Worm (Caenorhabditis elegans) whole organism, L1 larva: Measurements from ENCODE around the gene C33D9.10.
"Not testable (repeated sequence)": the region's sequence is repeated elsewhere in the genome, so short reads cannot be mapped to it uniquely, and the experiment has no call there.

Experiments
- C04F5.9 ChIP-seq: sonication (generic microtip); optimal IDR thresholded peaks from 2 replicates; lab custom pipeline; 2016; ENCODE audit warnings: missing genetic modification characterization, missing compliant biosample characterization
- C16A3.4 ChIP-seq: fragments of 150-350 bp; optimal IDR thresholded peaks from 2 replicates; lab custom pipeline; 2014; ENCODE audit warnings: missing biosample characterization, missing genetic modification characterization
- C34B4.2 ChIP-seq: sonication (generic microtip); optimal IDR thresholded peaks from 2 replicates; lab custom pipeline; 2017; ENCODE audit warnings: mild to moderate bottlenecking, missing genetic modification characterization, missing compliant biosample characterization
- aha-1 ChIP-seq: fragments of 150-350 bp; optimal IDR thresholded peaks from 2 replicates; lab custom pipeline; 2014; ENCODE audit warnings: missing biosample characterization, missing genetic modification characterization
- aly-2 ChIP-seq: fragments of 150-350 bp; optimal IDR thresholded peaks from 2 replicates; lab custom pipeline; 2014; ENCODE audit warnings: missing biosample characterization, missing genetic modification characterization
- ama-1 ChIP-seq: fragments of 150-350 bp; optimal IDR thresholded peaks from 2 replicates; lab custom pipeline; 2014
- ceh-63 ChIP-seq: fragments of 200-800 bp; sonication (Bioruptor generic); optimal IDR thresholded peaks from 2 replicates; lab custom pipeline; 2018; ENCODE audit warnings: mild to moderate bottlenecking, missing genetic modification characterization, missing compliant biosample characterization
- ceh-82 ChIP-seq, 3 experiments: fragments of 150-350 bp in 1 of 3; sonication (generic microtip) in 2 of 3; optimal IDR thresholded peaks; 2 replicates each; lab custom pipeline; 2014 to 2017; ENCODE audit warnings: missing biosample characterization in 3 of 3, missing genetic modification characterization in 3 of 3
- ceh-88 ChIP-seq: fragments of 200-800 bp; sonication (Bioruptor generic); IDR thresholded peaks from 2 replicates; pipeline ENCODE4 v1.3.6; 2022; ENCODE audit warnings: missing genetic modification characterization, missing compliant biosample characterization
- ces-1 ChIP-seq: fragments of 150-350 bp; optimal IDR thresholded peaks from 2 replicates; lab custom pipeline; 2014; ENCODE audit warnings: missing biosample characterization, missing genetic modification reagents, missing genetic modification characterization
- dpl-1 ChIP-seq, 3 experiments: fragments of 150-350 bp in 2 of 3; sonication (generic microtip) in 1 of 3; optimal IDR thresholded peaks; 2 replicates each; lab custom pipeline; 2014 to 2017; ENCODE audit warnings: missing biosample characterization in 3 of 3, missing genetic modification characterization in 3 of 3, missing genetic modification reagents in 3 of 3
- dsc-1 ChIP-seq: sonication (generic microtip); optimal IDR thresholded peaks from 2 replicates; lab custom pipeline; 2016; ENCODE audit warnings: mild to moderate bottlenecking, missing genetic modification characterization, missing compliant biosample characterization
- efl-1 ChIP-seq, 4 experiments: fragments of 150-350 bp; optimal IDR thresholded peaks in 3 of 4; peaks in 1 of 4; 1 replicate in 1 of 4; 2 replicates in 3 of 4; lab custom pipeline; 2014; ENCODE audit warnings: missing biosample characterization in 2 of 4, missing genetic modification characterization in 2 of 4, missing genetic modification reagents in 2 of 4
- efl-3 ChIP-seq: fragments of 200-800 bp; sonication (Bioruptor generic); optimal IDR thresholded peaks from 2 replicates; lab custom pipeline; 2018; ENCODE audit warnings: mild to moderate bottlenecking, missing genetic modification characterization, missing compliant biosample characterization
- egl-13 ChIP-seq: sonication (generic microtip); optimal IDR thresholded peaks from 2 replicates; lab custom pipeline; 2016; ENCODE audit warnings: missing genotype, missing genetic modification reagents, missing genetic modification characterization, missing compliant biosample characterization
- egl-27 ChIP-seq, 2 experiments: fragments of 150-350 bp in 1 of 2; sonication (generic microtip); optimal IDR thresholded peaks; 3 replicates each; lab custom pipeline; 2017 to 2018; ENCODE audit warnings: missing biosample characterization in 2 of 2, missing genetic modification characterization in 2 of 2, missing genetic modification reagents in 2 of 2
- elt-2 ChIP-seq: sonication (generic microtip); optimal IDR thresholded peaks from 2 replicates; lab custom pipeline; 2016; ENCODE audit warnings: missing genetic modification characterization, mild to moderate bottlenecking, inconsistent platforms, missing compliant biosample characterization, missing genetic modification reagents
- elt-3 ChIP-seq, 6 experiments: fragments of 150-350 bp in 1 of 6; sonication (generic microtip); optimal IDR thresholded peaks; 2 replicates each; lab custom pipeline; 2017 to 2018; ENCODE audit warnings: missing biosample characterization in 6 of 6, missing genetic modification characterization in 6 of 6, inconsistent platforms in 1 of 6
- ets-5 ChIP-seq: fragments of 200-800 bp; sonication (Bioruptor generic); IDR thresholded peaks from 2 replicates; pipeline ENCODE4 v1.3.6; 2022; ENCODE audit warnings: missing genetic modification characterization, missing compliant biosample characterization
- fkh-10 ChIP-seq: sonication (generic microtip); optimal IDR thresholded peaks from 2 replicates; lab custom pipeline; 2017; ENCODE audit warnings: missing biosample characterization, missing genetic modification reagents, missing genetic modification characterization
- fkh-8 ChIP-seq: sonication (generic microtip); optimal IDR thresholded peaks from 2 replicates; lab custom pipeline; 2016; ENCODE audit warnings: mild to moderate bottlenecking, missing genetic modification characterization, missing compliant biosample characterization
- grh-1 ChIP-seq: fragments of 200-800 bp; sonication (Bioruptor generic); IDR thresholded peaks from 2 replicates; pipeline ENCODE4 v1.3.6; 2022; ENCODE audit warnings: missing genetic modification reagents, missing genetic modification characterization, missing compliant biosample characterization
- hlh-17 ChIP-seq: fragments of 200-800 bp; sonication (Bioruptor generic); optimal IDR thresholded peaks from 2 replicates; lab custom pipeline; 2018; ENCODE audit warnings: missing genetic modification characterization, mild to moderate bottlenecking, missing compliant biosample characterization, moderate library complexity, borderline replicate concordance
- irx-1 ChIP-seq: sonication (generic microtip); optimal IDR thresholded peaks from 2 replicates; lab custom pipeline; 2016; ENCODE audit warnings: missing genetic modification characterization, missing compliant biosample characterization
- lin-13 ChIP-seq: fragments of 150-350 bp; optimal IDR thresholded peaks from 2 replicates; lab custom pipeline; 2014; ENCODE audit warnings: missing biosample characterization, missing genetic modification reagents, missing genetic modification characterization
- lin-14 ChIP-seq: fragments of 200-800 bp; sonication (Bioruptor generic); optimal IDR thresholded peaks from 2 replicates; lab custom pipeline; 2018; ENCODE audit warnings: mild to moderate bottlenecking, missing genetic modification characterization, moderate library complexity, missing compliant biosample characterization
- lin-15B ChIP-seq: fragments of 150-350 bp; sonication (generic microtip); optimal IDR thresholded peaks from 3 replicates; lab custom pipeline; 2014; ENCODE audit warnings: missing biosample characterization, missing genetic modification characterization
- mab-9 ChIP-seq: fragments of 200-800 bp; sonication (Bioruptor generic); IDR thresholded peaks from 2 replicates; pipeline ENCODE4 v1.3.6; 2022; ENCODE audit warnings: missing genetic modification reagents, missing genetic modification characterization, missing compliant biosample characterization
- mdl-1 ChIP-seq, 2 experiments: fragments of 150-350 bp; optimal IDR thresholded peaks; 2 replicates each; lab custom pipeline; 2014 to 2017; ENCODE audit warnings: missing biosample characterization in 2 of 2, missing genetic modification characterization in 2 of 2, inconsistent platforms in 1 of 2
- mep-1 ChIP-seq: fragments of 150-350 bp; optimal IDR thresholded peaks from 2 replicates; lab custom pipeline; 2014; ENCODE audit warnings: missing biosample characterization, missing genetic modification characterization
- nhr-11 ChIP-seq: fragments of 150-350 bp; optimal IDR thresholded peaks from 2 replicates; lab custom pipeline; 2014; ENCODE audit warnings: missing biosample characterization, missing genetic modification characterization
- nhr-12 ChIP-seq: sonication (generic microtip); optimal IDR thresholded peaks from 2 replicates; lab custom pipeline; 2017; ENCODE audit warnings: missing biosample characterization, missing genetic modification characterization
- nhr-19 ChIP-seq: fragments of 200-800 bp; sonication (Bioruptor generic); conservative IDR thresholded peaks from 2 replicates; pipeline ENCODE4 v1.3.6; 2022; ENCODE audit warnings: missing genetic modification characterization, missing compliant biosample characterization
- nhr-20 ChIP-seq: sonication (generic microtip); optimal IDR thresholded peaks from 2 replicates; lab custom pipeline; 2016; ENCODE audit warnings: mild to moderate bottlenecking, missing genetic modification characterization, missing compliant biosample characterization
- nhr-237 ChIP-seq: fragments of 150-350 bp; optimal IDR thresholded peaks from 2 replicates; lab custom pipeline; 2014; ENCODE audit warnings: missing biosample characterization, missing genetic modification characterization
- nhr-47 ChIP-seq: sonication (generic microtip); optimal IDR thresholded peaks from 2 replicates; lab custom pipeline; 2016; ENCODE audit warnings: mild to moderate bottlenecking, missing genetic modification characterization, moderate library complexity, missing compliant biosample characterization
- nhr-71 ChIP-seq: sonication (generic microtip); optimal IDR thresholded peaks from 2 replicates; lab custom pipeline; 2016; ENCODE audit warnings: mild to moderate bottlenecking, missing genetic modification characterization, moderate library complexity, missing compliant biosample characterization
- nhr-77 ChIP-seq: fragments of 150-350 bp; optimal IDR thresholded peaks from 2 replicates; lab custom pipeline; 2014; ENCODE audit warnings: missing biosample characterization, missing genetic modification characterization
- nhr-85 ChIP-seq: sonication (generic microtip); peaks from one replicate; lab custom pipeline; 2016; ENCODE audit warnings: missing genetic modification characterization, inconsistent platforms, missing compliant biosample characterization
- nhr-90 ChIP-seq: sonication (generic microtip); optimal IDR thresholded peaks from 2 replicates; lab custom pipeline; 2016; ENCODE audit warnings: mild to moderate bottlenecking, missing genetic modification characterization, missing compliant biosample characterization; ENCODE audit not compliant: poor library complexity
- pqm-1 ChIP-seq: sonication (generic microtip); optimal IDR thresholded peaks from 3 replicates; lab custom pipeline; 2017; ENCODE audit warnings: missing biosample characterization, missing genetic modification characterization
- skn-1 ChIP-seq: fragments of 150-350 bp; optimal IDR thresholded peaks from 2 replicates; lab custom pipeline; 2014; ENCODE audit warnings: missing biosample characterization, missing genetic modification characterization
- snpc-4 ChIP-seq: fragments of 150-350 bp; optimal IDR thresholded peaks from 2 replicates; lab custom pipeline; 2014; ENCODE audit warnings: missing biosample characterization, missing genetic modification characterization
- snu-23 ChIP-seq: sonication (generic microtip); optimal IDR thresholded peaks from 2 replicates; lab custom pipeline; 2016; ENCODE audit warnings: missing genetic modification characterization, missing compliant biosample characterization
- sptf-1 ChIP-seq: fragments of 150-350 bp; optimal IDR thresholded peaks from 2 replicates; lab custom pipeline; 2014; ENCODE audit warnings: missing biosample characterization, missing genetic modification characterization
- sup-37 ChIP-seq: fragments of 200-800 bp; sonication (Bioruptor generic); optimal IDR thresholded peaks from 2 replicates; lab custom pipeline; 2018; ENCODE audit warnings: mild to moderate bottlenecking, missing genetic modification characterization, missing compliant biosample characterization
- unc-30 ChIP-seq: sonication (generic microtip); optimal IDR thresholded peaks from 2 replicates; lab custom pipeline; 2017; ENCODE audit warnings: missing biosample characterization, missing genetic modification characterization
- xbp-1 ChIP-seq: sonication (generic microtip); optimal IDR thresholded peaks from 2 replicates; lab custom pipeline; 2016; ENCODE audit warnings: missing genetic modification characterization, missing compliant biosample characterization
- zag-1 ChIP-seq: fragments of 150-350 bp; optimal IDR thresholded peaks from 2 replicates; lab custom pipeline; 2014; ENCODE audit warnings: missing biosample characterization, missing genetic modification characterization
- zip-4 ChIP-seq: fragments of 200-800 bp; sonication (Bioruptor generic); optimal IDR thresholded peaks from 2 replicates; lab custom pipeline; 2018; ENCODE audit warnings: mild to moderate bottlenecking, missing genetic modification characterization, moderate library complexity, missing compliant biosample characterization
- ztf-4 ChIP-seq: fragments of 150-350 bp; optimal IDR thresholded peaks from 2 replicates; lab custom pipeline; 2014; ENCODE audit warnings: missing biosample characterization, missing genetic modification characterization

The C33D9.10 gene

ce11 chrIV:8788048-8788447 is at the start of gene C33D9.10:
TSS of gene C33D9.10 (minus strand) at chrIV:8788148.
- not testable (repeated sequence) for TF ChIP-seq efl-1 (optimal IDR thresholded peaks at IDR 0.05; lab: Kevin White, UChicago)
- TF ChIP-seq efl-1 (GFP tag; optimal IDR thresholded peaks at IDR 0.05 in 1 of 2; lab: Kevin White, UChicago): peak in 1 of 2 experiments; percentile 41

- TF ChIP-seq zip-4 (GFP tag; lab: Kevin White, UChicago) (no peak), xbp-1 (tag; lab: Kevin White, UChicago) (no peak), C16A3.4 (tag; lab: Kevin White, UChicago) (peak; percentile 1), lin-15B (tag; lab: Kevin White, UChicago) (no peak), C34B4.2 (tag; lab: Kevin White, UChicago) (no peak), ama-1 (lab: Kevin White, UChicago) (no peak), nhr-11 (tag; lab: Kevin White, UChicago) (no peak), ceh-63 (no peak), zag-1 (no peak), snu-23 (GFP tag; lab: Kevin White, UChicago) (peak; percentile 59), ztf-4 (no peak), sptf-1 (tag; lab: Kevin White, UChicago) (no peak), ceh-82 (tag; optimal IDR thresholded peaks at IDR 0.05; lab: Kevin White, UChicago) (no peak), nhr-12 (tag; lab: Kevin White, UChicago) (no peak), grh-1 (peak; percentile 32; the same call in 1 of the 2 replicates), skn-1 (tag; lab: Kevin White, UChicago) (peak; percentile 8), irx-1 (tag; lab: Kevin White, UChicago) (peak; percentile 10), nhr-47 (no peak), pqm-1 (no peak), nhr-19 (GFP tag; lab: Robert Waterston, UW) (no peak), C04F5.9 (tag; lab: Kevin White, UChicago) (no peak), nhr-90 (peak; percentile 36), sup-37 (GFP tag; lab: Kevin White, UChicago) (no peak), aha-1 (no peak), fkh-8 (tag; lab: Kevin White, UChicago) (peak; percentile 33), ces-1 (GFP tag; lab: Kevin White, UChicago) (no peak), nhr-237 (no peak), efl-3 (GFP tag; lab: Kevin White, UChicago) (no peak), nhr-20 (peak; percentile 59), ets-5 (GFP tag; lab: Robert Waterston, UW) (no peak), aly-2 (tag; lab: Kevin White, UChicago) (no peak), elt-2 (no peak), lin-13 (GFP tag; lab: Kevin White, UChicago) (peak; percentile 23), nhr-77 (tag; lab: Kevin White, UChicago) (peak; percentile 17), ceh-88 (GFP tag; lab: Robert Waterston, UW) (no peak), elt-3 (tag; optimal IDR thresholded peaks at IDR 0.05; lab: Kevin White, UChicago) (peak in 4 of 6 experiments; percentile 12 to 64 (median 52)), snpc-4 (no peak), egl-27 (tag; optimal IDR thresholded peaks at IDR 0.05; lab: Kevin White, UChicago) (peak in 1 of 2 experiments; percentile 18), lin-14 (GFP tag; lab: Kevin White, UChicago) (peak; percentile 85), mep-1 (peak; percentile 63), egl-13 (tag; lab: Kevin White, UChicago) (no peak), mab-9 (GFP tag; lab: Robert Waterston, UW) (no peak), fkh-10 (GFP tag; lab: Kevin White, UChicago) (no peak), hlh-17 (GFP tag; lab: Kevin White, UChicago) (no peak), nhr-85 (tag; lab: Kevin White, UChicago) (peak; percentile 85), dpl-1 (GFP tag; optimal IDR thresholded peaks at IDR 0.05; lab: Kevin White, UChicago) (peak in 1 of 3 experiments; percentile 7), mdl-1 (tag; optimal IDR thresholded peaks at IDR 0.05; lab: Kevin White, UChicago) (peak in 1 of 2 experiments; percentile 13), dsc-1 (no peak), unc-30 (tag; lab: Kevin White, UChicago) (no peak), nhr-71 (tag; lab: Kevin White, UChicago) (peak; percentile 63), efl-1 (optimal IDR thresholded peaks at IDR 0.05; lab: Kevin White, UChicago) (peak; percentile 17 to 23), efl-1 (GFP tag; optimal IDR thresholded peaks at IDR 0.05 in 1 of 2; lab: Kevin White, UChicago) (no peak)
Measured at ce11 chrIV:8830591-8830990, 42.6 kb upstream of the C33D9.10 start, which contains the start of gene T28C6.8. TSS of gene T28C6.8 (minus strand) at chrIV:8830727.
